Worm (Caenorhabditis elegans): ENCODE data around the gene zhit-3.

zhit-3 gene

ce11 chrV:10178166-10178565, 33.8 kb downstream of the zhit-3 start (continued):
- TF ChIP-seq egrh-3 (GFP tag; IDR thresholded peaks at IDR 0.05) (no peak), lin-40 (tag; optimal IDR thresholded peaks at IDR 0.05) (peak; percentile 31), pha-4 (tag; optimal IDR thresholded peaks at IDR 0.05) (no peak), hrde-1 (tag; optimal IDR thresholded peaks at IDR 0.05; ENCODE audit: borderline replicate concordance) (no peak), chd-7 (tag; optimal IDR thresholded peaks at IDR 0.05) (no peak), K12H6.12 (tag; optimal IDR thresholded peaks at IDR 0.05) (peak; percentile 43), ets-4 (GFP tag; optimal IDR thresholded peaks at IDR 0.05) (no peak), Y56A3A.18 (GFP tag; IDR thresholded peaks at IDR 0.05) (no peak), unc-62 (GFP tag; optimal IDR thresholded peaks at IDR 0.05) (no peak), ceh-100 (GFP tag; IDR thresholded peaks at IDR 0.05) (peak; percentile 91), F57C9.4 (tag; optimal IDR thresholded peaks at IDR 0.05) (no peak), F10E7.11 (tag; optimal IDR thresholded peaks at IDR 0.05) (no peak), B0261.1 (tag; optimal IDR thresholded peaks at IDR 0.05) (no peak), hlh-26 (GFP tag; conservative IDR thresholded peaks at IDR 0.05) (no peak), C17E4.6 (GFP tag; IDR thresholded peaks at IDR 0.05) (no peak), let-607 (tag; optimal IDR thresholded peaks at IDR 0.05) (peak in 1 of 2 experiments; percentile 6), K11D2.4 (GFP tag; IDR thresholded peaks at IDR 0.05) (no peak), lag-1 (GFP tag; IDR thresholded peaks at IDR 0.05) (no peak), snpc-4 (GFP tag; optimal IDR thresholded peaks at IDR 0.05) (no peak), snpc-4 (tag; optimal IDR thresholded peaks at IDR 0.05) (peak in 2 of 4 experiments; percentile 14 to 23), ztf-18 (tag; optimal IDR thresholded peaks at IDR 0.05) (peak; percentile 30), F57A8.1 (GFP tag; optimal IDR thresholded peaks at IDR 0.05) (no peak), nfya-2 (GFP tag; IDR thresholded peaks at IDR 0.05) (no peak), mel-28 (tag; optimal IDR thresholded peaks at IDR 0.05; ENCODE audit: borderline replicate concordance) (no peak), him-1 (tag; optimal IDR thresholded peaks at IDR 0.05) (no peak), ztf-3 (GFP tag; optimal IDR thresholded peaks at IDR 0.05) (no peak), sea-2 (GFP tag; IDR thresholded peaks at IDR 0.05) (no peak), somi-1 (GFP tag; optimal IDR thresholded peaks at IDR 0.05) (no peak), egl-18 (GFP tag; IDR thresholded peaks at IDR 0.05) (no peak), madf-10 (tag; optimal IDR thresholded peaks at IDR 0.05) (no peak), nhr-80 (tag; optimal IDR thresholded peaks at IDR 0.05) (peak; percentile 16), B0035.1 (tag; optimal IDR thresholded peaks at IDR 0.05) (no peak), attf-5 (GFP tag; optimal IDR thresholded peaks at IDR 0.05) (peak; percentile 44), lir-1 (GFP tag; conservative IDR thresholded peaks at IDR 0.05) (no peak), ztf-6 (GFP tag; IDR thresholded peaks at IDR 0.05) (no peak), zfh-2 (GFP tag; conservative IDR thresholded peaks at IDR 0.05) (no peak), mes-4 (tag; optimal IDR thresholded peaks at IDR 0.05) (no peak), F52B5.7 (tag; optimal IDR thresholded peaks at IDR 0.05) (no peak), lsy-27 (tag; optimal IDR thresholded peaks at IDR 0.05; ENCODE audit: borderline replicate concordance, insufficient read depth) (no peak), nfyb-1 (GFP tag; IDR thresholded peaks at IDR 0.05) (no peak), tbp1 (GFP tag; optimal IDR thresholded peaks at IDR 0.05) (no peak), let-526 (GFP tag; IDR thresholded peaks at IDR 0.05) (no peak), aptf-3 (GFP tag; IDR thresholded peaks at IDR 0.05) (no peak), madf-8 (GFP tag; conservative IDR thresholded peaks at IDR 0.05) (no peak), Y53F4B.3 (GFP tag; IDR thresholded peaks at IDR 0.05) (no peak), unc-130 (GFP tag; optimal IDR thresholded peaks at IDR 0.05) (no peak), aptf-2 (GFP tag; conservative IDR thresholded peaks at IDR 0.05) (no peak), repo-1 (tag; optimal IDR thresholded peaks at IDR 0.05) (no peak), dpl-1 (GFP tag; optimal IDR thresholded peaks at IDR 0.05) (no peak), nhr-90 (tag; optimal IDR thresholded peaks at IDR 0.05) (no peak)
